Worm (Caenorhabditis elegans): ENCODE results near the gene F32G8.3.

Gene F32G8.3

DNA sequence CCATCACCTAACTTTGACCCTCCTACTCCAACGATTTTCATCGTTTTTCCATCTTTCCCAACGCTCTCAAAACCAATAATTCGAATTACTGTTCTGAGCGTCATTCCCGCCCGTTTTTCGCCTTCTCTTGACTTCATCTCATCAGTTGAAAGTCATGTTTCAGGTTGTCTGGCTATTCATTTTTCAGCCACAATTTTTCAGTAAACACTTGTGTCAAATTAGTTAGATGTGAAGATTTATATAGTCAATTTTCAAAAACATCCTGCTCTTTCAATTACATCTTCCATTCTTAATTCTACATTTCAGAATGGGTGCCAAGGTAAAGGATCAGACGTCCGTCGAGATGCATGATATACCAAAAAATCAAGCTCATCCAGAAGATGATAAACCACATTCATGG lies 17.5 kb upstream of the F32G8.3 start, which contains the start of gene del-6:
del-6 (plus strand) TSS at position 301 of the 400 bp plus-strand sequence.
- TF ChIP-seq snpc-3.4 (tag; optimal IDR thresholded peaks at IDR 0.05): no peak
- TF ChIP-seq T07F8.4 (tag; optimal IDR thresholded peaks at IDR 0.05): no peak
- TF ChIP-seq let-526 (GFP tag; IDR thresholded peaks at IDR 0.05): no peak
- TF ChIP-seq snpc-1.3 (tag; optimal IDR thresholded peaks at IDR 0.05; ENCODE audit: insufficient read depth): no peak
- TF ChIP-seq Y56A3A.18 (GFP tag; IDR thresholded peaks at IDR 0.05): no peak
- TF ChIP-seq lag-1 (GFP tag; IDR thresholded peaks at IDR 0.05): no peak
- TF ChIP-seq B0035.1 (tag; optimal IDR thresholded peaks at IDR 0.05): no peak
- TF ChIP-seq chd-7 (tag; optimal IDR thresholded peaks at IDR 0.05): no peak
- no peak for TF ChIP-seq snpc-4 (GFP tag; optimal IDR thresholded peaks at IDR 0.05)
- no peak for TF ChIP-seq snpc-4 (tag; optimal IDR thresholded peaks at IDR 0.05)
- no peak for TF ChIP-seq F52B5.7 (tag; optimal IDR thresholded peaks at IDR 0.05)
- no peak for TF ChIP-seq snpc-1.1 (tag; optimal IDR thresholded peaks at IDR 0.05; ENCODE audit: insufficient read depth)
- no peak for TF ChIP-seq bed-1 (GFP tag; IDR thresholded peaks at IDR 0.05)
- no peak for TF ChIP-seq ceh-40 (GFP tag; IDR thresholded peaks at IDR 0.05)

DNA sequence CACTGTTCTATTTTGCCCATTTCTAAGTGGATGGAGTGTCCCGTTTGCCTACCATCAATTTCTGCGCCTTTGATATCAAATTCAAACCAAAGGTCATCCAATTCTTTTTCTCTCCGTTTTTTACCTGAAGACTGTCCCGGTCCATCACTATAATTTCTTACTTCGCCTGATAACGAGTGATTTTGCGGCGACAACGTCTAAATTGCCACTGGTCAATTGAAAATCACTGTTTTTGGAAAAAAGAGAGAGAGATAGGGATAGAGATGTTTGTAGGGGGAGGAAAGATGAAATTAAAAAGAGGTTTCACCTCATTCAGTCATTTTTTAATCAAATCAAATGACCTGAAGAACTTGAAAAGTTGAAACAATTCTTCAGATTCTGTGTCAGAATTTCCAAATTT lies 16.4 kb upstream of the F32G8.3 start:
- TF ChIP-seq snpc-4 (GFP tag; optimal IDR thresholded peaks at IDR 0.05): no peak
- TF ChIP-seq snpc-4 (tag; optimal IDR thresholded peaks at IDR 0.05): no peak
- TF ChIP-seq ztf-22 (GFP tag; optimal IDR thresholded peaks at IDR 0.05): no peak
- TF ChIP-seq snpc-3.4 (tag; optimal IDR thresholded peaks at IDR 0.05): no peak
- TF ChIP-seq lsy-27 (tag; optimal IDR thresholded peaks at IDR 0.05; ENCODE audit: borderline replicate concordance, insufficient read depth): no peak
- no peak for TF ChIP-seq ztf-3 (GFP tag; optimal IDR thresholded peaks at IDR 0.05)
- no peak for TF ChIP-seq rpc-1 (optimal IDR thresholded peaks at IDR 0.05)
- TF ChIP-seq rpc-1 (tag; optimal IDR thresholded peaks at IDR 0.05): no peak
- TF ChIP-seq him-1 (tag; optimal IDR thresholded peaks at IDR 0.05): no peak

DNA sequence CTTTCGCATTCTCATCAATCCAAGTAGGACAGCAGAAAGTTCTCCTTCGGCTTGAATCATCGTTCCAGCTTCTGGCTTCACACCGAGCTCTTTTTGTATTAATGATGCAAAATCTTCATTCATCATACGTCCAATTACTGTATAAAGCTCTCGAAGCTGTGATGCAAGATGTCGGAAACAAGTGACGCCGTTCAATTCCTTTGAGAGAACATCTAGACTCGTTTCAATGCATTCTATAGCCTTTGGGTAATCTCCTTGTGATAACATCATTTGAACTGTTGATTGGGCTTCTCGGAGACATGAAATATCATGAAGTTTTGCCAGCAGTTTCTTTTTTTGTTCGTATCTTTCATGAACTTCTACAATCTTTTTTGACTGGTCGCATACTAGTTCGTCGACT lies 13.4 kb upstream of the F32G8.3 start:
- no peak for TF ChIP-seq die-1 (tag; optimal IDR thresholded peaks at IDR 0.05)
- TF ChIP-seq him-1 (tag; optimal IDR thresholded peaks at IDR 0.05): no peak
- no peak for TF ChIP-seq efl-1 (GFP tag; optimal IDR thresholded peaks at IDR 0.05)
- TF ChIP-seq attf-6 (GFP tag; IDR thresholded peaks at IDR 0.05): no peak
- TF ChIP-seq ztf-25 (GFP tag; IDR thresholded peaks at IDR 0.05): no peak

DNA sequence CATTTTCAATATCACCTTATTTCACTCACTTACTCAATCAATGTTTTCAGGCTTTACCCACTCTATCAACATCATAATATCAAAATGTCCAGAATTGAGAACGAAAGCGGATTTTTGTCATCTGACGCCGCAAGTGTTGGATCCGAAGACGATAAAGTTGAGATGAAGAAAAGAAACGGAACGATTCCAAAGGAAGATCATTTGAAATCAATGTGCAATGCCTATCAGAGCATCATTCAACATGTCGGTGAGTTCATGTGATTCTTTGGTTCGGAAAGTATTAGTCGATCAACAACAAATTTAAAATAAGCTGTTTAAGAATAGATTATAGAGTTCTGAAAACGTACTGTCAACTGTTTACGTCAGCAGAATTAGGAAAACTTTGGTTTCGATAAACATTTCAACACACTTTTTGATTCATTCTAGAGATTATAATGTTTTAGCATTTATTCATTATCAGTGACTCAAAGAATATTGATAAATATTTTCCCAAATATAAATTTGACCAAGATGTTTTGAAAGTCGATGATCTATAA lies 9.8 kb upstream of the F32G8.3 start, which contains the start of gene cat-4:
cat-4 (plus strand) TSS at position 51 of the 536 bp plus-strand sequence.
- TF ChIP-seq ceh-40 (GFP tag; IDR thresholded peaks at IDR 0.05) (no peak), nhr-80 (tag; optimal IDR thresholded peaks at IDR 0.05) (peak; percentile 31), repo-1 (tag; optimal IDR thresholded peaks at IDR 0.05) (no peak), zfh-2 (GFP tag; conservative IDR thresholded peaks at IDR 0.05) (no peak), hmg-20 (GFP tag; IDR thresholded peaks at IDR 0.05) (no peak), ztf-25 (GFP tag; IDR thresholded peaks at IDR 0.05) (no peak), dpl-1 (GFP tag; optimal IDR thresholded peaks at IDR 0.05) (no peak), sdz-38 (tag; optimal IDR thresholded peaks at IDR 0.05) (no peak)

DNA sequence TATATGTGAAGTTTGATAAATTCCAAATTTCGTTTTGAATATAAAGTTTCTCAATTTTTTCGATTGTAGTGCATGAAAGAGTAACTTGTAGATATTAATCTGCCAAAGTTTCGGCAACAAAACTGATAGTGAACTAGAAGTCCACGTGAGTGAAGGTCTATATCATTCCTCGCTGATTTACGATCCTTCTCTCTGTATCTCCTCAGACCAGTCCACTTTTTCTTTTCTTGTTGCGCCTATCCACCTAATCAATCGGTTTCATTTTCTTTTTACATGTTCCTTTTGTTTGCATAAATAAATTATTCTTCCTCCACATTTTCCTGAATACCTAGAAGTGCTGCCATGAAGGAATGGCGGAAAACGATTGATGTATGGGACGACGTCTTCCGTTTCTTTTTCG lies 9.0 kb upstream of the F32G8.3 start:
- TF ChIP-seq akir-1 (GFP tag; optimal IDR thresholded peaks at IDR 0.05): no peak
- no peak for TF ChIP-seq F33H1.4 (GFP tag; IDR thresholded peaks at IDR 0.05)
- no peak for TF ChIP-seq madf-3 (GFP tag; IDR thresholded peaks at IDR 0.05)
- no peak for TF ChIP-seq bed-1 (GFP tag; IDR thresholded peaks at IDR 0.05)
- TF ChIP-seq nhr-120 (GFP tag; IDR thresholded peaks at IDR 0.05): no peak
- no peak for TF ChIP-seq dpl-1 (GFP tag; optimal IDR thresholded peaks at IDR 0.05)
